Worm (Caenorhabditis elegans) whole organism, young adult: ENCODE measurements around the gene F54F12.1.

Experiments used
- T07F8.4 ChIP-seq: sonication (generic microtip); optimal IDR thresholded peaks from 2 replicates; lab custom pipeline; 2016; ENCODE audit warnings: mild to moderate bottlenecking, missing genetic modification characterization, moderate library complexity, missing compliant biosample characterization
- ama-1 ChIP-seq, 3 experiments: fragments of 150-350 bp in 1 of 3; sonication (generic microtip) in 2 of 3; optimal IDR thresholded peaks; 2 replicates each; lab custom pipeline; 2014 to 2018; ENCODE audit warnings: missing biosample characterization in 2 of 3, missing genetic modification characterization in 2 of 3, missing genetic modification reagents in 2 of 3
- ceh-58 ChIP-seq: fragments of 200-800 bp; sonication (Bioruptor generic); IDR thresholded peaks from 2 replicates; pipeline ENCODE4 v1.3.6; 2022; ENCODE audit warnings: missing genetic modification characterization, missing compliant biosample characterization
- dpl-1 ChIP-seq: fragments of 150-350 bp; optimal IDR thresholded peaks from 2 replicates; lab custom pipeline; 2014; ENCODE audit warnings: missing biosample characterization, missing genetic modification reagents, missing genetic modification characterization
- lag-1 ChIP-seq: fragments of 200-800 bp; sonication (Bioruptor generic); IDR thresholded peaks from 2 replicates; pipeline ENCODE4 v1.3.6; 2022; ENCODE audit warnings: missing genetic modification reagents, missing genetic modification characterization, missing compliant biosample characterization
- let-607 ChIP-seq, 2 experiments: fragments of 200-800 bp in 1 of 2; sonication (Bioruptor generic) in 1 of 2; sonication (generic microtip) in 1 of 2; optimal IDR thresholded peaks; 2 replicates each; lab custom pipeline; 2016 to 2018; ENCODE audit warnings: mild to moderate bottlenecking in 2 of 2, missing compliant biosample characterization in 2 of 2, missing genetic modification characterization in 2 of 2, moderate library complexity in 2 of 2, missing genotype in 1 of 2
- nhr-90 ChIP-seq: sonication (generic microtip); optimal IDR thresholded peaks from 2 replicates; lab custom pipeline; 2016; ENCODE audit warnings: missing genotype, mild to moderate bottlenecking, missing genetic modification characterization, missing compliant biosample characterization
- pha-4 ChIP-seq: fragments of 150-350 bp; sonication (generic microtip); optimal IDR thresholded peaks from 2 replicates; lab custom pipeline; 2014; ENCODE audit warnings: missing biosample characterization, missing genetic modification reagents, missing genetic modification characterization
- unc-130 ChIP-seq: sonication (generic microtip); optimal IDR thresholded peaks from 2 replicates; lab custom pipeline; 2016; ENCODE audit warnings: missing genetic modification reagents, missing genetic modification characterization, missing compliant biosample characterization
- ztf-28 ChIP-seq: fragments of 200-800 bp; sonication (Bioruptor generic); IDR thresholded peaks from 2 replicates; pipeline ENCODE4 v1.3.6; 2022; ENCODE audit warnings: missing genetic modification reagents, missing genetic modification characterization, missing compliant biosample characterization

DNA sequence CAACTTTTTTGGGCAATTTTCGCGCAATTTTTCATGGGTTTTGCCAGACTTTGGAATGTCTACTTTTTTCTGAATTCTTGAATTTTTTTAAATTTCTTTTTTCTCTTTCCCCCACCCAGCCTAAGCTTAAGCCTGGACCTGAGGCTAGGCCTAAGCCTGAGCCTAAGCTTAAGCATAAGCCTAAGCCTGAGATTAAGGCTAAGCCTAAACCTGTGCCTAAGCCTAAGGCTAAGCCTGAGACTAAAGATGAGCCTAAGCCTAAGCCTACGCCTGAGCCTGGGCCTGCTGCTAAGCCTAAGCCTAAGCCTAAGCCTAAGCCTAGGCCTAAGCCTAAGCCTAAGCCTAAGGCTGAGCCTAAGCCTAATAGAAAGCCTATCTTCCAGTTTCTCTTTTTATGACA lies 988 bp upstream of the F54F12.1 start:
- TF ChIP-seq nhr-90 (tag; lab: Kevin White, UChicago) (no peak), T07F8.4 (tag; lab: Kevin White, UChicago) (no peak), dpl-1 (GFP tag; lab: Kevin White, UChicago) (no peak), unc-130 (no peak), lag-1 (GFP tag; lab: Robert Waterston, UW) (no peak), ztf-28 (GFP tag; lab: Robert Waterston, UW) (no peak), ceh-58 (GFP tag; lab: Robert Waterston, UW) (no peak), pha-4 (tag; lab: Kevin White, UChicago) (no peak), ama-1 (optimal IDR thresholded peaks at IDR 0.05; lab: Kevin White, UChicago) (no peak), ama-1 (GFP tag; optimal IDR thresholded peaks at IDR 0.05; lab: Kevin White, UChicago) (no peak), let-607 (tag; optimal IDR thresholded peaks at IDR 0.05; lab: Kevin White, UChicago) (no peak)
